Worm (Caenorhabditis elegans) whole organism, midembryonic: ENCODE measurements around the gene byn-1.

Experiments
- T22C8.4 ChIP-seq: fragments of 200-800 bp; sonication (Bioruptor generic); IDR thresholded peaks from 2 replicates; pipeline ENCODE4 v1.3.6; 2022; ENCODE audit warnings: missing genetic modification characterization, missing compliant biosample characterization
- cog-1 ChIP-seq: sonication (generic microtip); optimal IDR thresholded peaks from 2 replicates; lab custom pipeline; 2016; ENCODE audit warnings: missing genetic modification characterization, missing compliant biosample characterization
- flt-1 ChIP-seq: fragments of 200-800 bp; sonication (Bioruptor generic); IDR thresholded peaks from 2 replicates; pipeline ENCODE4 v1.3.6; 2022; ENCODE audit warnings: missing genetic modification characterization, missing compliant biosample characterization
- klf-2 ChIP-seq: fragments of 200-800 bp; sonication (Bioruptor generic); conservative IDR thresholded peaks from 2 replicates; pipeline ENCODE4 v1.3.6; 2022; ENCODE audit warnings: missing genetic modification reagents, missing genetic modification characterization, missing compliant biosample characterization
- med-1 ChIP-seq: sonication (generic microtip); optimal IDR thresholded peaks from 2 replicates; lab custom pipeline; 2017; ENCODE audit warnings: missing genetic modification characterization, mild to moderate bottlenecking, missing compliant biosample characterization, antibody characterized with exemption, missing genetic modification reagents; ENCODE audit not compliant: insufficient read depth
- tab-1 ChIP-seq: fragments of 200-800 bp; sonication (Bioruptor generic); IDR thresholded peaks from 2 replicates; pipeline ENCODE4 v1.3.6; 2022; ENCODE audit warnings: missing genetic modification characterization, missing compliant biosample characterization
- ztf-23 ChIP-seq: fragments of 200-800 bp; sonication (Bioruptor generic); IDR thresholded peaks from 2 replicates; pipeline ENCODE4 v1.3.6; 2022; ENCODE audit warnings: missing genetic modification reagents, missing genetic modification characterization, missing compliant biosample characterization
- ztf-29 ChIP-seq: fragments of 200-800 bp; sonication (Bioruptor generic); IDR thresholded peaks from 2 replicates; pipeline ENCODE4 v1.3.6; 2022; ENCODE audit warnings: missing genetic modification reagents, missing genetic modification characterization, missing compliant biosample characterization

ce11 chrIII:6928725-6929124, 3.1 kb upstream of the byn-1 start, which contains the start of gene flap-1:
- no peak for TF ChIP-seq flt-1
- no peak for TF ChIP-seq ztf-29
- TF ChIP-seq ztf-23 = no peak
- no peak for TF ChIP-seq cog-1 (tag; lab: Kevin White, UChicago)
- peak; percentile 25; the same call in 1 of the 2 replicates for TF ChIP-seq T22C8.4 (GFP tag; lab: Robert Waterston, UW)
- TF ChIP-seq tab-1 (GFP tag; lab: Robert Waterston, UW) = no peak
- TF ChIP-seq klf-2 (GFP tag; lab: Robert Waterston, UW) = no peak
- TF ChIP-seq med-1 (GFP tag; lab: Kevin White, UChicago) = no peak
